Worm (Caenorhabditis elegans): ENCODE measurements around the gene ZC239.20.

ZC239.20 gene

DNA sequence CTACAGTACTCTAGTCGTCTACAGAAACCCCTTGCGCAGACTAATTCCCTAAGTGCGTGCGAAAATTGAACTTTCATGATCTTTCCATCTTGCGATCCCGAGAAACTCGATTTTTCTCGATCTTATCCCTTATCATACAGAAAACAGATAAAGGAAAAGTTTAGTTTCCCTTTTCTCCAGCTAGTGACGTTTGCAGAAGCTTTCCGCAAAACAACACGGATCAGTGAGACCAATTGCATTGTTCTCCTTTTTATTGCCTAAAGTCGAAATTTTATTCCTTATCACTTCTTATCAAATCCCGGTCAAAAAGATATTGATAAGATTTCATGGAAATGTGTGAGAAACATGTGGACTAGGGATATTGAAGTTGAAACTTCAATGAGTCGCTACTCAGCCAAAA lies 35.5 kb upstream of the ZC239.20 start:
- peak in 2 of 6 experiments; percentile 50 to 77 for TF ChIP-seq elt-3 (tag; optimal IDR thresholded peaks at IDR 0.05)
- peak; percentile 99 for TF ChIP-seq blmp-1 (tag; optimal IDR thresholded peaks at IDR 0.05)
- TF ChIP-seq nhr-47 (tag; optimal IDR thresholded peaks at IDR 0.05): no peak
- TF ChIP-seq unc-86 (tag; optimal IDR thresholded peaks at IDR 0.05): no peak
- no peak for TF ChIP-seq ceh-8 (GFP tag; optimal IDR thresholded peaks at IDR 0.05)
- TF ChIP-seq ceh-90 (tag; optimal IDR thresholded peaks at IDR 0.05): no peak
- TF ChIP-seq mep-1 (tag; optimal IDR thresholded peaks at IDR 0.05): no peak
- TF ChIP-seq C04F5.9 (tag; optimal IDR thresholded peaks at IDR 0.05): no peak
- TF ChIP-seq pag-3 (tag; optimal IDR thresholded peaks at IDR 0.05; ENCODE audit: borderline replicate concordance, insufficient read depth): no peak

DNA sequence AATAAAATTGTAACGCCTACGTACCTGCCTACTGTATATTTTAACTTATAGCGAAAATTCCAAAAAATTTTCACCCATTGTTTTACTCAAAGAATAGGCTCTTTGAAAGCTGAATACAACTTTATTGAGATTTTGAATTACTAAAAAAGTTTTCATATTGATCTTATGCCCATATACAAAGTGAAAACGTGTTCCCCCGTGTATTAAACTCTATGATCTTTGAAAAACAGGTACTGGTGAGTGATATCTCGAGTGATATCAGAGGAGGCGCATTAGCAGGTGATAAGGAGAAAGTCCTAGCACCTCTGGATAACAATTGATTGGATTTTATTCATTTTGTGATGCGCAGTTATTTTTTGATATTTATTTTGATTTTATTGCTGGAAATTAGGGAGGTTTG lies 33.9 kb upstream of the ZC239.20 start, which contains the start of gene C17F4.3:
Gene C17F4.3, plus strand, starts transcription at position 301 of the 400 bp plus-strand sequence.
- TF ChIP-seq ets-5 (GFP tag; IDR thresholded peaks at IDR 0.05) (no peak), blmp-1 (tag; optimal IDR thresholded peaks at IDR 0.05) (peak; percentile 87)

DNA sequence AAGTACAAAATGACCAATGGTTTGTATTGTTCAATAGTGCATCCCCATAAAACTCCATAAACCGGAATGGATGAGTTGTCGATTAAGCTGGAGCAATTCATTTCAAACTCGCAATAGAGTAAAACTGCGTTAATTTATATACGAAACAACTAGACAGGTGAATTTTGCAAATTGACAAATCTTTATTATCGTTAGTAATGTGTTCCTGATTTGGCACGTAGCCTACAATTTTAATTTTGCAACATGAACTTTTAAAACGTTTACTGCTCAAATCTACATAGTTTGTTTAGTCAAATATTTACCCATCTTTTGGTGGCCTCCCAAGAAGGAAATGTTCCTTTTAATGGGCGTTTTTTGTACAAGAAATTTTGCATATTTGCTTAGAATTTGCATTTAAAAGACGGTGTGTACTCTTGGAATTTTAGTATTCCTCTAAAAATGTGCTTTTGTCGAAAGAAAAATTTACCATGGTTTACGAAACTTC lies 30.8 kb upstream of the ZC239.20 start, which contains the start of the genes srz-67 and C17F4.11:
Gene srz-67, minus strand, starts transcription at position 101 of the 484 bp plus-strand sequence.
Gene C17F4.11, plus strand, starts transcription at position 434 of the 484 bp plus-strand sequence.
- TF ChIP-seq ceh-82 (tag; optimal IDR thresholded peaks at IDR 0.05) (no peak), nhr-19 (GFP tag; conservative IDR thresholded peaks at IDR 0.05) (no peak), efl-1 (optimal IDR thresholded peaks at IDR 0.05) (no peak), efl-1 (GFP tag; optimal IDR thresholded peaks at IDR 0.05 in 1 of 2) (peak in 1 of 2 experiments; percentile 65)

DNA sequence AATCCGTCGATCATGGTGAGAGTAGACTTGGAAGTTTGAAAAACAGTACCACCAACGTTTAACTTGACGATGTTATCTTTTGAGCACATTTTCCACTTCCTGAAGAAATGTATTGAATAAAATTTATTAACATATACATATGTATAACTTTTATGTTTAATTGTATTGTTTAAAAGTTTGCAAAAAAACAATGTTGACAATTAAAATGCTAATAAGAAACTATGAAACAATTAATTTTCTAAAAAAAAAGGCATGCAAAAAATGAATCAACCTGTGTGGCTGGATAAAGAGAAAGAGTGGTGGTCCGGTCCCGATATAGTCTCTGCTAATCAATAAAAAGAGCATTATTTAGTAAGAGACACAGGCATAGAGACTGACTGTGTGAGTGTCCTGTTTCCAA lies 28.4 kb upstream of the ZC239.20 start, which contains the start of gene C17F4.8:
Gene C17F4.8, minus strand, starts transcription at position 101 of the 400 bp plus-strand sequence.
- TF ChIP-seq mep-1 (tag; optimal IDR thresholded peaks at IDR 0.05) (no peak), hlh-17 (GFP tag; optimal IDR thresholded peaks at IDR 0.05; ENCODE audit: borderline replicate concordance) (no peak), ama-1 (optimal IDR thresholded peaks at IDR 0.05) (no peak), nhr-71 (tag; optimal IDR thresholded peaks at IDR 0.05) (no peak), alr-1 (tag; optimal IDR thresholded peaks at IDR 0.05; ENCODE audit: borderline replicate concordance) (no peak), dpl-1 (GFP tag; optimal IDR thresholded peaks at IDR 0.05) (no peak), rnt-1 (tag; optimal IDR thresholded peaks at IDR 0.05) (no peak), unc-130 (tag; optimal IDR thresholded peaks at IDR 0.05) (no peak), unc-98 (GFP tag; IDR thresholded peaks at IDR 0.05) (no peak)

DNA sequence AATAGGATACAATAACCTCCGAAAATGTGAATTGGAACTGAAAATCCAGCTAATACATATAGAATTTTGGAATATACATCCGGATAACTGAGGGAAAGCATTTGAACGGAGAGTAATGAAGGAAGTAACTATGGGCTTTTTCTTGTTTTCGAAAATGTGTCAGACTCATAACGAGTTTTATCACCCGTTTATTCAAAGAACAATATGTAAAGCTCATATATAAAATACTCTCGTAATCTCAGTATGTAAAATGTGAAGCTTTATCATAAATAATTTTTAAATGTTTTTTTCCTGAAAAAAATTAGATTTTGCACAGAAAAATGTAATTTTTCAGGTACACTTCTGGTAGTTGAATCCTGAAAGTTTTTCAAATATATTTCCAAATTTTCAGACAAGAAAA lies 24.1 kb upstream of the ZC239.20 start, which contains the start of gene srh-297:
Gene srh-297, minus strand, starts transcription at position 101 of the 400 bp plus-strand sequence.
- no peak for TF ChIP-seq egl-13 (tag; optimal IDR thresholded peaks at IDR 0.05)
- TF ChIP-seq unc-130 (tag; optimal IDR thresholded peaks at IDR 0.05): no peak
- no peak for TF ChIP-seq hpl-2 (GFP tag; optimal IDR thresholded peaks at IDR 0.05)
- TF ChIP-seq grh-1 (GFP tag; IDR thresholded peaks at IDR 0.05): no peak
- no peak for TF ChIP-seq tbx-2 (tag; optimal IDR thresholded peaks at IDR 0.05)
- no peak for TF ChIP-seq efl-3 (GFP tag; optimal IDR thresholded peaks at IDR 0.05)
- TF ChIP-seq efl-1 (optimal IDR thresholded peaks at IDR 0.05): no peak
- TF ChIP-seq efl-1 (GFP tag; optimal IDR thresholded peaks at IDR 0.05 in 1 of 2): no peak
- TF ChIP-seq nhr-71 (tag; optimal IDR thresholded peaks at IDR 0.05): no peak
- TF ChIP-seq nhr-237 (tag; optimal IDR thresholded peaks at IDR 0.05): no peak
- TF ChIP-seq pax-3 (tag; optimal IDR thresholded peaks at IDR 0.05): no peak
- no peak for TF ChIP-seq nhr-90 (tag; optimal IDR thresholded peaks at IDR 0.05; ENCODE audit: poor library complexity)
- TF ChIP-seq sptf-1 (tag; optimal IDR thresholded peaks at IDR 0.05): no peak
- TF ChIP-seq elt-2 (tag; optimal IDR thresholded peaks at IDR 0.05): no peak

Measured in whole organism, L1 larva.